Fruit fly (Drosophila melanogaster): Measurements from ENCODE around the gene CG15210.
A peak's percentile ranks its signal among the peaks of the same experiment; 100 is the strongest.

Gene CG15210

dm6 chrX:10854686-10855085, 15.7 kb downstream of the CG15210 start, which contains the start of gene feo:
Gene feo, minus strand, starts transcription at chrX:10854869.
- TF ChIP-seq CG8319 (GFP tag; optimal IDR thresholded peaks at IDR 0.05) = no peak
- TF ChIP-seq CG6276 (GFP tag; optimal IDR thresholded peaks at IDR 0.05) = no peak
- TF ChIP-seq cyc (GFP tag; optimal IDR thresholded peaks at IDR 0.05) = no peak
- no peak for TF ChIP-seq CG11902 (GFP tag; optimal IDR thresholded peaks at IDR 0.05)
- no peak for TF ChIP-seq salr (GFP tag; optimal IDR thresholded peaks at IDR 0.05)
- TF ChIP-seq Ets21C (GFP tag; optimal IDR thresholded peaks at IDR 0.05) = no peak
- TF ChIP-seq CG11294 (GFP tag; IDR thresholded peaks at IDR 0.05) = no peak
- no peak for TF ChIP-seq CG8632 (GFP tag; optimal IDR thresholded peaks at IDR 0.05)
- TF ChIP-seq CG32006 (GFP tag; optimal IDR thresholded peaks at IDR 0.05) = no peak
- TF ChIP-seq ss (GFP tag; optimal IDR thresholded peaks at IDR 0.05) = no peak
- TF ChIP-seq Lpt (GFP tag; optimal IDR thresholded peaks at IDR 0.05) = no peak
- no peak for TF ChIP-seq CG11762 (GFP tag; optimal IDR thresholded peaks at IDR 0.05; ENCODE audit: insufficient read depth)
- no peak for TF ChIP-seq fkh (GFP tag; optimal IDR thresholded peaks at IDR 0.05)
- TF ChIP-seq fd59A (GFP tag; optimal IDR thresholded peaks at IDR 0.05) = no peak
- no peak for TF ChIP-seq Ets96B (tag; optimal IDR thresholded peaks at IDR 0.05)

- TF ChIP-seq Hr38 (GFP tag; optimal IDR thresholded peaks at IDR 0.05) (no peak), CG6163 (GFP tag; IDR thresholded peaks at IDR 0.05) (0 out of 3 replicates have a peak, but pooled peaks have one; percentile 15), CG8319 (GFP tag; optimal IDR thresholded peaks at IDR 0.05) (no peak), dac (GFP tag; optimal IDR thresholded peaks at IDR 0.05) (no peak), CG1621 (tag; optimal IDR thresholded peaks at IDR 0.05) (no peak), Hr39 (GFP tag; optimal IDR thresholded peaks at IDR 0.05) (peak; percentile 47), eg (GFP tag; IDR thresholded peaks at IDR 0.05) (peak; percentile 37; the same call in 1 of the 3 replicates), CG4318 (GFP tag; optimal IDR thresholded peaks at IDR 0.05) (no peak), Sox15 (GFP tag; optimal IDR thresholded peaks at IDR 0.05) (no peak), CG10669 (GFP tag; optimal IDR thresholded peaks at IDR 0.05) (no peak), CG6792 (GFP tag; optimal IDR thresholded peaks at IDR 0.05) (no peak), CG34406 (GFP tag; optimal IDR thresholded peaks at IDR 0.05) (no peak), CG16779 (tag; optimal IDR thresholded peaks at IDR 0.05) (no peak), ss (GFP tag; optimal IDR thresholded peaks at IDR 0.05) (no peak), Eip93F (GFP tag; optimal IDR thresholded peaks at IDR 0.05) (no peak), CG3919 (GFP tag; optimal IDR thresholded peaks at IDR 0.05) (no peak), cyc (GFP tag; optimal IDR thresholded peaks at IDR 0.05) (peak; percentile 52), svp (GFP tag) (no peak), CG15336 (GFP tag; IDR thresholded peaks at IDR 0.05) (no peak), CG3032 (tag; optimal IDR thresholded peaks at IDR 0.05) (peak; percentile 31), Sox102F (GFP tag; optimal IDR thresholded peaks at IDR 0.05) (no peak), OdsH (GFP tag; optimal IDR thresholded peaks at IDR 0.05) (no peak), lz (GFP tag; optimal IDR thresholded peaks at IDR 0.05) (peak; percentile 56), Ets96B (tag; optimal IDR thresholded peaks at IDR 0.05) (peak; percentile 15), Hr4 (GFP tag; optimal IDR thresholded peaks at IDR 0.05) (no peak), Gug (GFP tag; IDR thresholded peaks at IDR 0.05) (peak; percentile 34; the same call in 1 of the 2 replicates), acj6 (GFP tag; optimal IDR thresholded peaks at IDR 0.05) (no peak), dsx (GFP tag; optimal IDR thresholded peaks at IDR 0.05; ENCODE audit: poor library complexity, severe bottlenecking) (no peak), CG6854 (GFP tag; optimal IDR thresholded peaks at IDR 0.05) (no peak), Smox (GFP tag; optimal IDR thresholded peaks at IDR 0.05) (peak; percentile 43), CG10631 (GFP tag; optimal IDR thresholded peaks at IDR 0.05) (no peak), achi (GFP tag; optimal IDR thresholded peaks at IDR 0.05) (no peak), Eip75B (GFP tag; optimal IDR thresholded peaks at IDR 0.05) (no peak), spab (GFP tag; optimal IDR thresholded peaks at IDR 0.05) (no peak), CG32006 (GFP tag; optimal IDR thresholded peaks at IDR 0.05) (no peak), fd59A (GFP tag; optimal IDR thresholded peaks at IDR 0.05) (no peak), Ets21C (GFP tag; optimal IDR thresholded peaks at IDR 0.05) (peak; percentile 40), vri (GFP tag; optimal IDR thresholded peaks at IDR 0.05) (no peak), CG11902 (GFP tag; optimal IDR thresholded peaks at IDR 0.05) (no peak), Eip78C (GFP tag) (peak; percentile 69), net (GFP tag; optimal IDR thresholded peaks at IDR 0.05) (no peak), fkh (GFP tag; optimal IDR thresholded peaks at IDR 0.05) (no peak), Sox14 (GFP tag; optimal IDR thresholded peaks at IDR 0.05) (no peak), CG31627 (GFP tag; optimal IDR thresholded peaks at IDR 0.05) (peak; percentile 53)
These were observed 18.3 kb downstream of the CG15210 start, which contains the start of the genes sofe and CG2186 for dm6 chrX:10857376-10857775. Gene sofe, minus strand, starts transcription at chrX:10857413. Gene CG2186, plus strand, starts transcription at chrX:10857655.
